Worm (Caenorhabditis elegans) whole organism, L2 larva: ENCODE measurements around the gene F53C3.3.

Experiments
- C34F6.9 ChIP-seq: fragments of 150-350 bp; optimal IDR thresholded peaks from 2 replicates; lab custom pipeline; 2014; ENCODE audit warnings: missing biosample characterization, missing genetic modification characterization
- F13H6.1 ChIP-seq: sonication (generic microtip); optimal IDR thresholded peaks from 2 replicates; lab custom pipeline; 2016; ENCODE audit warnings: missing genetic modification characterization, missing compliant biosample characterization
- R02D3.7 ChIP-seq: fragments of 150-350 bp; optimal IDR thresholded peaks from 2 replicates; lab custom pipeline; 2014; ENCODE audit warnings: missing biosample characterization, missing genetic modification characterization
- Y55F3AM.14 ChIP-seq: fragments of 200-800 bp; sonication (Bioruptor generic); optimal IDR thresholded peaks from 2 replicates; lab custom pipeline; 2018; ENCODE audit warnings: mild to moderate bottlenecking, missing genetic modification characterization, missing compliant biosample characterization
- ZK546.5 ChIP-seq: sonication (generic microtip); optimal IDR thresholded peaks from 2 replicates; lab custom pipeline; 2017; ENCODE audit warnings: missing biosample characterization, missing genetic modification characterization
- alr-1 ChIP-seq: fragments of 150-350 bp; optimal IDR thresholded peaks from 2 replicates; lab custom pipeline; 2014; ENCODE audit warnings: missing biosample characterization, missing genetic modification characterization
- aly-2 ChIP-seq: fragments of 150-350 bp; optimal IDR thresholded peaks from 2 replicates; lab custom pipeline; 2014; ENCODE audit warnings: missing biosample characterization, missing genetic modification characterization
- ama-1 ChIP-seq: fragments of 150-350 bp; optimal IDR thresholded peaks from 2 replicates; lab custom pipeline; 2018; ENCODE audit warnings: inconsistent platforms
- blmp-1 ChIP-seq: sonication (generic microtip); optimal IDR thresholded peaks from 2 replicates; lab custom pipeline; 2017; ENCODE audit warnings: missing genetic modification characterization, mild to moderate bottlenecking, missing compliant biosample characterization, antibody characterized with exemption, moderate library complexity; ENCODE audit not compliant: insufficient read depth
- ceh-16 ChIP-seq: fragments of 150-350 bp; optimal IDR thresholded peaks from 2 replicates; lab custom pipeline; 2014; ENCODE audit warnings: missing biosample characterization, missing genetic modification characterization
- crh-2 ChIP-seq: sonication (generic microtip); optimal IDR thresholded peaks from 2 replicates; lab custom pipeline; 2017; ENCODE audit warnings: missing biosample characterization, missing genetic modification characterization
- dmd-4 ChIP-seq: sonication (generic microtip); optimal IDR thresholded peaks from 2 replicates; lab custom pipeline; 2017; ENCODE audit warnings: missing biosample characterization, missing genetic modification characterization
- elt-3 ChIP-seq: sonication (generic microtip); optimal IDR thresholded peaks from 2 replicates; lab custom pipeline; 2017; ENCODE audit warnings: missing biosample characterization, missing genetic modification characterization
- fos-1 ChIP-seq: fragments of 150-350 bp; optimal IDR thresholded peaks from 2 replicates; lab custom pipeline; 2014; ENCODE audit warnings: missing biosample characterization, missing genetic modification characterization
- gmeb-1 ChIP-seq: fragments of 150-350 bp; optimal IDR thresholded peaks from 2 replicates; lab custom pipeline; 2014; ENCODE audit warnings: missing biosample characterization, missing genetic modification characterization
- lin-11 ChIP-seq: fragments of 150-350 bp; sonication (generic microtip); optimal IDR thresholded peaks from 2 replicates; lab custom pipeline; 2014; ENCODE audit warnings: missing biosample characterization, missing genetic modification characterization, inconsistent platforms, mixed read lengths
- lsy-2 ChIP-seq, 2 experiments: fragments of 150-350 bp in 1 of 2; sonication (generic microtip) in 1 of 2; optimal IDR thresholded peaks; 2 replicates each; lab custom pipeline; 2014 to 2017; ENCODE audit warnings: missing biosample characterization in 2 of 2, missing genetic modification characterization in 2 of 2
- mab-5 ChIP-seq: fragments of 150-350 bp; optimal IDR thresholded peaks from 2 replicates; lab custom pipeline; 2014; ENCODE audit warnings: missing biosample characterization, missing genetic modification characterization
- mbf-1 ChIP-seq: sonication (generic microtip); optimal IDR thresholded peaks from 2 replicates; lab custom pipeline; 2017; ENCODE audit warnings: missing biosample characterization, missing genetic modification characterization
- mdl-1 ChIP-seq, 2 experiments: fragments of 150-350 bp in 1 of 2; sonication (generic microtip) in 1 of 2; optimal IDR thresholded peaks; 2 replicates each; lab custom pipeline; 2017; ENCODE audit warnings: missing biosample characterization in 2 of 2, missing genetic modification characterization in 2 of 2
- nhr-129 ChIP-seq: fragments of 150-350 bp; optimal IDR thresholded peaks from 2 replicates; lab custom pipeline; 2014; ENCODE audit warnings: missing biosample characterization, missing genetic modification characterization
- nhr-21 ChIP-seq: fragments of 150-350 bp; optimal IDR thresholded peaks from 2 replicates; lab custom pipeline; 2014; ENCODE audit warnings: missing biosample characterization, missing genetic modification characterization
- nhr-237 ChIP-seq: fragments of 150-350 bp; optimal IDR thresholded peaks from 2 replicates; lab custom pipeline; 2014; ENCODE audit warnings: missing biosample characterization, missing genetic modification characterization
- nhr-25 ChIP-seq: fragments of 150-350 bp; sonication (generic microtip); optimal IDR thresholded peaks from 3 replicates; lab custom pipeline; 2014; ENCODE audit warnings: missing biosample characterization, missing genetic modification characterization
- nhr-6 ChIP-seq: fragments of 150-350 bp; optimal IDR thresholded peaks from 2 replicates; lab custom pipeline; 2014; ENCODE audit warnings: missing biosample characterization, missing genetic modification characterization
- peb-1 ChIP-seq: fragments of 150-350 bp; optimal IDR thresholded peaks from 2 replicates; lab custom pipeline; 2014; ENCODE audit warnings: missing biosample characterization, missing genetic modification characterization
- sem-4 ChIP-seq: fragments of 150-350 bp; optimal IDR thresholded peaks from 2 replicates; lab custom pipeline; 2014; ENCODE audit warnings: missing biosample characterization, missing genetic modification reagents, missing genetic modification characterization
- sma-3 ChIP-seq: sonication (generic microtip); optimal IDR thresholded peaks from 2 replicates; lab custom pipeline; 2016; ENCODE audit warnings: missing genetic modification reagents, missing genetic modification characterization, missing compliant biosample characterization
- sma-9 ChIP-seq, 2 experiments: fragments of 150-350 bp in 1 of 2; sonication (generic microtip) in 1 of 2; optimal IDR thresholded peaks; 2 replicates each; lab custom pipeline; 2014 to 2016; ENCODE audit warnings: missing genetic modification characterization in 2 of 2, mild to moderate bottlenecking in 1 of 2, missing biosample characterization in 1 of 2, missing compliant biosample characterization in 1 of 2, missing genetic modification reagents in 1 of 2, moderate library complexity in 1 of 2
- snpc-4 ChIP-seq: fragments of 150-350 bp; optimal IDR thresholded peaks from 2 replicates; lab custom pipeline; 2014; ENCODE audit warnings: missing biosample characterization, missing genetic modification characterization
- unc-39 ChIP-seq: fragments of 150-350 bp; optimal IDR thresholded peaks from 2 replicates; lab custom pipeline; 2014; ENCODE audit warnings: missing biosample characterization, missing genetic modification characterization
- unc-55 ChIP-seq: fragments of 150-350 bp; sonication (generic microtip); optimal IDR thresholded peaks from 3 replicates; lab custom pipeline; 2014; ENCODE audit warnings: missing biosample characterization, missing genetic modification reagents, missing genetic modification characterization
- unc-62 ChIP-seq: fragments of 150-350 bp; optimal IDR thresholded peaks from 2 replicates; lab custom pipeline; 2014; ENCODE audit warnings: missing biosample characterization, missing genetic modification reagents, missing genetic modification characterization
- zag-1 ChIP-seq: fragments of 150-350 bp; optimal IDR thresholded peaks from 2 replicates; lab custom pipeline; 2014; ENCODE audit warnings: missing biosample characterization, missing genetic modification characterization
- ztf-1 ChIP-seq: fragments of 200-800 bp; sonication (Bioruptor generic); conservative IDR thresholded peaks from 2 replicates; pipeline ENCODE4 v1.3.6; 2022; ENCODE audit warnings: missing genetic modification characterization, missing compliant biosample characterization
- ztf-11 ChIP-seq: sonication (generic microtip); optimal IDR thresholded peaks from 2 replicates; lab custom pipeline; 2017; ENCODE audit warnings: missing biosample characterization, missing genetic modification characterization
- ztf-4 ChIP-seq: fragments of 150-350 bp; optimal IDR thresholded peaks from 2 replicates; lab custom pipeline; 2014; ENCODE audit warnings: missing biosample characterization, missing genetic modification characterization

F53C3.3 gene

DNA sequence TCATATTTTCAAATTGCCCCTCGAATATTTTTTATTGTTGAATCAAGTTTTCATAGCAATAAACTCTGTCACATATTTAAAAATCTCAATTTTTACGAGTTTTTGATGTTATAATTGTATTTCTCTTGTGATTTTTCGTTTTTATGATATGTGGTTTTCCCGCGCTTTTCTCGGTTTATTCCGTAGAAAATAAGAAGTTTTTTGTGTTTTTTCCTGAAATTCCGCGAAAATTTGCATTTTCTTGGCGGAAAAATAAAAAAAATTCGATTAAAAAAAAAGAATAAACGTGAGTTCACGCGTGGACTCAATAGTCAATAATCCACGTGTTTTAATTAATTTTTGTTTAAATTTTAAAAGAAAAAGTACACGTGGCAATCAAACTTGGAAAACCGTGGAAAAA is 33.3 kb downstream of the F53C3.3 start:
- no peak for TF ChIP-seq aly-2 (tag; lab: Kevin White, UChicago)
- TF ChIP-seq F13H6.1 = no peak
- TF ChIP-seq elt-3 (tag; lab: Kevin White, UChicago) = no peak
- TF ChIP-seq nhr-21 = no peak
- no peak for TF ChIP-seq sma-9 (GFP tag; optimal IDR thresholded peaks at IDR 0.05; lab: Kevin White, UChicago)
- no peak for TF ChIP-seq sma-9 (tag; optimal IDR thresholded peaks at IDR 0.05; lab: Kevin White, UChicago)
- no peak for TF ChIP-seq mbf-1
- no peak for TF ChIP-seq R02D3.7 (tag; lab: Kevin White, UChicago)
- no peak for TF ChIP-seq fos-1 (tag; lab: Kevin White, UChicago)
- no peak for TF ChIP-seq mab-5 (tag; lab: Kevin White, UChicago)
- TF ChIP-seq ztf-4 (tag; lab: Kevin White, UChicago) = no peak
- no peak for TF ChIP-seq ZK546.5 (tag; lab: Kevin White, UChicago)
- TF ChIP-seq crh-2 (tag; lab: Kevin White, UChicago) = no peak
- TF ChIP-seq peb-1 (tag; lab: Kevin White, UChicago) = no peak
- TF ChIP-seq unc-39 = no peak
- TF ChIP-seq nhr-129 (tag; lab: Kevin White, UChicago) = no peak

DNA sequence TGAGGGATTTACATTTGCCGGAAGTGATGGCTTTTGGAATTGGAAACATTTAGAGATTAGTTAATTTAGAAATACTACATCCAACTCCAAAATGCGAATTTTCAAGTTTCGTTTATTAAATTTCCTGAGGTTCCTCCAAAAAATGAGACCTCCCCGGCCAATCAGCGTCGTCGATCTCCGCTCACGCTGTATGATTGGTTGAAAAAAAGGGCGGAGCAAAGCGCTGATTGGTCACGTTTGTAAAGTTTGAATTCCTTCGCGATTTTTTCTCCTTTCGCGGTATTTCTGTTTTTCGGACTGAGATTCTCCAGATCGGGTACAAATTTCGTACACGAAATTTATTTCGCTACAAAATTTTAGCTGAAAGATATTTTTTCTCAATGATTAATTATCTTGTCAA is 44.7 kb downstream of the F53C3.3 start:
- TF ChIP-seq snpc-4 (tag; lab: Kevin White, UChicago) (no peak), nhr-21 (no peak), nhr-6 (tag; lab: Kevin White, UChicago) (no peak), R02D3.7 (tag; lab: Kevin White, UChicago) (no peak), ceh-16 (tag; lab: Kevin White, UChicago) (no peak), C34F6.9 (tag; lab: Kevin White, UChicago) (no peak), unc-62 (GFP tag; lab: Kevin White, UChicago) (no peak), peb-1 (tag; lab: Kevin White, UChicago) (no peak), dmd-4 (no peak), nhr-129 (tag; lab: Kevin White, UChicago) (no peak), alr-1 (tag; lab: Kevin White, UChicago) (no peak), aly-2 (tag; lab: Kevin White, UChicago) (no peak), zag-1 (tag; lab: Kevin White, UChicago) (no peak), ZK546.5 (tag; lab: Kevin White, UChicago) (no peak)

DNA sequence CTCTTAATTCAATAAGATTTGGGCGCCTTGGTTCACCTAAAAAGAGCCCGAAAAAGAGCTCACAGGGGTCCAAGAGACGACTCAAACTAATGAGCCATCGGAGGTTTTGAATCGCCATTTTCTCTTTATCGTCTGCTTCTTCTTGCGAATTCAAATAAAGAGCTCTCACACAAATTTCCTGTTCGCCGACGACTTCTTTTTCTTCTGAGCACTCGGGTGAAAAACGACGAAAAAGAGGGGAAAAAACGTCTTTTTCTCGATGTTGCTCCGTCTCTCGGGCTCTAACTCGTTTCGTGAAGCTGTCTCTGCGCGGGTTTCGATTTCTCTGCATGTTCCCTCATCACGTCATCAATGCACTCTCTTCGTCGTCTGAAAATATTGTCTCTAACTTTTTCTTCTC is 45.9 kb downstream of the F53C3.3 start:
- TF ChIP-seq ZK546.5 (tag; lab: Kevin White, UChicago) (no peak), nhr-237 (tag; lab: Kevin White, UChicago) (no peak), unc-55 (GFP tag; lab: Kevin White, UChicago) (peak; percentile 37), nhr-6 (tag; lab: Kevin White, UChicago) (no peak), C34F6.9 (tag; lab: Kevin White, UChicago) (peak; percentile 53)

DNA sequence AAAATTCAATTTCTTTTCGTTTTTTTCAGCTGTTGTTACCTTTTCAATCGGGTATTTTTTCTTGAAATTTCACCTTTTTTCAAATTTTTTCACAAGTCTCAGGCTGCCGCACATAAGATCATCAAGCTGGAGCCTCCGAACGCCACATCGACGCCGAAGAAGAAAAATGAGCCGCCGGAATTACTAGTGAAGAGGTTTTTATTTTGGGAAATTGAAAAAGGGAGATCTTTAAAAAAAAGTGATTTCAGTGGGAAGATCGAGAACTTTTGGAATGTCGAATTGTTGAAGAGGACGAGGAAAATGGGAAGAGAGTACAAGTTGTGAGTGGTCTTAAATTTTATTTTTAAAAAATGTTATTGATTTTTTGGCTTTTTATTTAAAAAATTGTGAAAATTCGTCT is 47.4 kb downstream of the F53C3.3 start, which contains the start of gene sea-2:
sea-2 (plus strand) TSS at position 301 of the 400 bp plus-strand sequence.
- TF ChIP-seq mdl-1 (tag; optimal IDR thresholded peaks at IDR 0.05; lab: Kevin White, UChicago) (no peak), F13H6.1 (no peak), ceh-16 (tag; lab: Kevin White, UChicago) (no peak), nhr-129 (tag; lab: Kevin White, UChicago) (no peak), ama-1 (no peak), blmp-1 (tag; lab: Kevin White, UChicago) (no peak), ztf-11 (tag; lab: Kevin White, UChicago) (no peak), gmeb-1 (tag; lab: Kevin White, UChicago) (no peak), alr-1 (tag; lab: Kevin White, UChicago) (no peak), crh-2 (tag; lab: Kevin White, UChicago) (no peak)

DNA sequence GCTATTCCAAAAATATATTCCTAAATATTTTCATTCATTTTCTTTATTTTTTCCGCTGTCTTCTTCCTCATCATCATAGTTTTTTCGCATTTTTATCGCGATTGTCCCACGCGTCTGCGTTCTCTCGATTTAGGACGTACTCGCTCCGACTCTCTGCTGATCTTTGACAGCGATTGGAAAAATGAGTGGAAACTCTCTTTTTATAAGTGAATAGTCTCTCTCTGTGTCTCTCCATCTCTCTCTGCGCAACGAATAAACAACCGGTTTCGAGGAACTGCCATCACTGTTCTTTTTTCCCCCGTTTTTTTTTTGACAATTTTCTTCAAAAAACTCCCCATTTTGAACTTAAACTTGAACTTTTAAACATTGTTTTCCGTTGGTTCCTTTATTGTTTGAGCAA is 48.7 kb downstream of the F53C3.3 start:
- TF ChIP-seq C34F6.9 (tag; lab: Kevin White, UChicago) (peak; percentile 6), gmeb-1 (tag; lab: Kevin White, UChicago) (peak; percentile 17), unc-39 (no peak), ceh-16 (tag; lab: Kevin White, UChicago) (no peak), lsy-2 (tag; optimal IDR thresholded peaks at IDR 0.05; lab: Kevin White, UChicago) (peak in 1 of 2 experiments; percentile 12), alr-1 (tag; lab: Kevin White, UChicago) (no peak), blmp-1 (tag; lab: Kevin White, UChicago) (peak; percentile 60), sem-4 (tag; lab: Kevin White, UChicago) (peak; percentile 3), Y55F3AM.14 (GFP tag; lab: Kevin White, UChicago) (no peak), sma-9 (GFP tag; optimal IDR thresholded peaks at IDR 0.05; lab: Kevin White, UChicago) (peak; percentile 69), sma-9 (tag; optimal IDR thresholded peaks at IDR 0.05; lab: Kevin White, UChicago) (no peak), snpc-4 (tag; lab: Kevin White, UChicago) (no peak), unc-55 (GFP tag; lab: Kevin White, UChicago) (no peak), fos-1 (tag; lab: Kevin White, UChicago) (peak; percentile 24), nhr-129 (tag; lab: Kevin White, UChicago) (peak; percentile 9), sma-3 (peak; percentile 14), lin-11 (tag; lab: Kevin White, UChicago) (no peak), F13H6.1 (peak; percentile 47), ztf-1 (GFP tag; lab: Robert Waterston, UW) (no peak), nhr-25 (tag; lab: Kevin White, UChicago) (peak; percentile 82), crh-2 (tag; lab: Kevin White, UChicago) (peak; percentile 12)
